Fruit fly (Drosophila melanogaster) whole organism, prepupa: ENCODE data around the gene pyd.
A peak's percentile ranks its signal among the peaks of the same experiment; 100 is the strongest.

Experiments used
- Blimp-1 ChIP-seq: fragments of 200-800 bp; sonication (Bioruptor generic); optimal IDR thresholded peaks from 3 replicates; lab custom pipeline; 2017; ENCODE audit warnings: missing biosample characterization, missing genetic modification characterization, mild to moderate bottlenecking, moderate library complexity, missing genetic modification reagents
- CG10631 ChIP-seq: fragments of 200-800 bp; sonication (Bioruptor generic); optimal IDR thresholded peaks from 2 replicates; lab custom pipeline; 2016; ENCODE audit warnings: missing biosample characterization, missing genetic modification characterization
- CG10669 ChIP-seq: fragments of 200-800 bp; sonication (Bioruptor generic); optimal IDR thresholded peaks from 3 replicates; lab custom pipeline; 2018; ENCODE audit warnings: missing biosample characterization, mild to moderate bottlenecking, missing genetic modification characterization, moderate library complexity
- CG11294 ChIP-seq: fragments of 200-800 bp; sonication (Bioruptor generic); IDR thresholded peaks from 2 replicates; pipeline ENCODE4 v1.3.6; 2022; ENCODE audit warnings: missing biosample characterization, missing genetic modification characterization
- CG11762 ChIP-seq: fragments of 200-800 bp; sonication (Bioruptor generic); optimal IDR thresholded peaks from 3 replicates; lab custom pipeline; 2016; ENCODE audit warnings: missing biosample characterization, missing genetic modification characterization; ENCODE audit not compliant: insufficient read depth
- CG1621 ChIP-seq: fragments of 200-800 bp; sonication (Bioruptor generic); optimal IDR thresholded peaks from 3 replicates; lab custom pipeline; 2018; ENCODE audit warnings: missing biosample characterization, mild to moderate bottlenecking, missing genetic modification characterization
- CG16779 ChIP-seq: fragments of 200-800 bp; sonication (Bioruptor generic); optimal IDR thresholded peaks from 3 replicates; lab custom pipeline; 2017; ENCODE audit warnings: missing biosample characterization, mild to moderate bottlenecking, missing genetic modification characterization
- CG3032 ChIP-seq: fragments of 200-800 bp; optimal IDR thresholded peaks from 2 replicates; lab custom pipeline; 2019; ENCODE audit warnings: missing biosample characterization, mild to moderate bottlenecking, missing genetic modification characterization, moderate library complexity
- CG32006 ChIP-seq: fragments of 200-800 bp; sonication (Bioruptor generic); optimal IDR thresholded peaks from 3 replicates; lab custom pipeline; 2017; ENCODE audit warnings: missing biosample characterization, mild to moderate bottlenecking, missing genetic modification characterization
- CG34406 ChIP-seq: fragments of 200-800 bp; sonication (Bioruptor generic); optimal IDR thresholded peaks from 3 replicates; lab custom pipeline; 2016; ENCODE audit warnings: missing biosample characterization, missing genetic modification characterization
- CG3919 ChIP-seq: fragments of 200-800 bp; sonication (Bioruptor generic); optimal IDR thresholded peaks from 3 replicates; lab custom pipeline; 2016; ENCODE audit warnings: missing biosample characterization, missing genetic modification characterization
- CG6163 ChIP-seq: fragments of 200-800 bp; sonication (Bioruptor generic); IDR thresholded peaks from 3 replicates; pipeline ENCODE4 v1.3.6; 2022; ENCODE audit warnings: missing biosample characterization, missing genetic modification characterization
- CG6808 ChIP-seq: fragments of 200-800 bp; sonication (Bioruptor generic); optimal IDR thresholded peaks from 3 replicates; lab custom pipeline; 2017; ENCODE audit warnings: missing biosample characterization, missing genetic modification characterization, mild to moderate bottlenecking, moderate library complexity, missing genetic modification reagents
- CG7368 ChIP-seq: fragments of 200-800 bp; sonication (Bioruptor generic); optimal IDR thresholded peaks from 3 replicates; lab custom pipeline; 2016; ENCODE audit warnings: missing biosample characterization, missing genetic modification characterization
- CG8119 ChIP-seq: fragments of 200-800 bp; sonication (Bioruptor generic); IDR thresholded peaks from 3 replicates; pipeline ENCODE4 v1.3.6; 2022; ENCODE audit warnings: missing biosample characterization, missing genetic modification characterization
- CG8319 ChIP-seq: fragments of 200-800 bp; sonication (Bioruptor generic); optimal IDR thresholded peaks from 3 replicates; lab custom pipeline; 2016; ENCODE audit warnings: missing biosample characterization, missing genetic modification characterization
- CG8632 ChIP-seq: fragments of 200-800 bp; sonication (Bioruptor generic); optimal IDR thresholded peaks from 3 replicates; lab custom pipeline; 2016; ENCODE audit warnings: missing biosample characterization, missing genetic modification characterization
- Eip78C ChIP-seq: fragments of 200-800 bp; sonication (Bioruptor generic); peaks from one replicate; lab custom pipeline; 2016; ENCODE audit warnings: missing biosample characterization, missing genetic modification characterization
- Eip93F ChIP-seq: fragments of 200-800 bp; sonication (Bioruptor generic); optimal IDR thresholded peaks from 2 replicates; lab custom pipeline; 2016; ENCODE audit warnings: missing biosample characterization, mild to moderate bottlenecking, missing genetic modification characterization
- Ets21C ChIP-seq: fragments of 200-800 bp; sonication (Bioruptor generic); optimal IDR thresholded peaks from 3 replicates; lab custom pipeline; 2016; ENCODE audit warnings: missing biosample characterization, missing genetic modification characterization
- Ets96B ChIP-seq: fragments of 200-800 bp; optimal IDR thresholded peaks from 2 replicates; lab custom pipeline; 2019; ENCODE audit warnings: missing biosample characterization, mild to moderate bottlenecking, missing genetic modification characterization, moderate library complexity
- Gug ChIP-seq: fragments of 200-800 bp; sonication (Bioruptor generic); IDR thresholded peaks from 2 replicates; pipeline ENCODE4 v1.3.6; 2022; ENCODE audit warnings: missing biosample characterization, missing genetic modification characterization
- Hr38 ChIP-seq: sonication (Bioruptor generic); optimal IDR thresholded peaks from 2 replicates; lab custom pipeline; 2016; ENCODE audit warnings: missing biosample characterization, missing genetic modification characterization
- Hr39 ChIP-seq: fragments of 200-800 bp; sonication (Bioruptor generic); optimal IDR thresholded peaks from 2 replicates; lab custom pipeline; 2016; ENCODE audit warnings: missing biosample characterization, missing genetic modification characterization
- Lpt ChIP-seq: fragments of 200-800 bp; sonication (Bioruptor generic); optimal IDR thresholded peaks from 3 replicates; lab custom pipeline; 2016; ENCODE audit warnings: missing biosample characterization, missing genetic modification characterization
- Met ChIP-seq: fragments of 200-800 bp; sonication (Bioruptor generic); optimal IDR thresholded peaks from 3 replicates; lab custom pipeline; 2016; ENCODE audit warnings: missing biosample characterization, missing genetic modification characterization
- Smox ChIP-seq: fragments of 200-800 bp; sonication (Bioruptor generic); optimal IDR thresholded peaks from 3 replicates; lab custom pipeline; 2016; ENCODE audit warnings: missing biosample characterization, missing genetic modification characterization
- Sox102F ChIP-seq: fragments of 200-800 bp; sonication (Bioruptor generic); optimal IDR thresholded peaks from 2 replicates; lab custom pipeline; 2016; ENCODE audit warnings: missing biosample characterization, mild to moderate bottlenecking, missing genetic modification characterization
- Sox14 ChIP-seq: fragments of 200-800 bp; sonication (Bioruptor generic); optimal IDR thresholded peaks from 3 replicates; lab custom pipeline; 2016; ENCODE audit warnings: missing biosample characterization, missing genetic modification characterization
- dac ChIP-seq: fragments of 200-800 bp; sonication (Bioruptor generic); optimal IDR thresholded peaks from 2 replicates; lab custom pipeline; 2017; ENCODE audit warnings: missing biosample characterization, mild to moderate bottlenecking, missing genetic modification characterization
- dsx ChIP-seq: fragments of 200-800 bp; optimal IDR thresholded peaks from 3 replicates; lab custom pipeline; 2019; ENCODE audit warnings: missing biosample characterization, mild to moderate bottlenecking, missing genetic modification characterization, moderate library complexity; ENCODE audit not compliant: poor library complexity, severe bottlenecking
- eg ChIP-seq: fragments of 200-800 bp; sonication (Bioruptor generic); IDR thresholded peaks from 3 replicates; pipeline ENCODE4 v1.3.6; 2022; ENCODE audit warnings: missing biosample characterization, missing genetic modification characterization
- esn ChIP-seq: fragments of 200-800 bp; sonication (Bioruptor generic); optimal IDR thresholded peaks from 2 replicates; lab custom pipeline; 2016; ENCODE audit warnings: missing biosample characterization, mild to moderate bottlenecking, missing genetic modification characterization, moderate library complexity
- fd59A ChIP-seq: fragments of 200-800 bp; sonication (Bioruptor generic); optimal IDR thresholded peaks from 2 replicates; lab custom pipeline; 2017; ENCODE audit warnings: missing biosample characterization, mild to moderate bottlenecking, missing genetic modification characterization, missing genetic modification reagents
- fd85E ChIP-seq: fragments of 200-800 bp; sonication (Bioruptor generic); optimal IDR thresholded peaks from 3 replicates; lab custom pipeline; 2016; ENCODE audit warnings: missing biosample characterization, missing genetic modification characterization
- fkh ChIP-seq: fragments of 200-800 bp; sonication (Bioruptor generic); optimal IDR thresholded peaks from 3 replicates; lab custom pipeline; 2017; ENCODE audit warnings: missing biosample characterization, mild to moderate bottlenecking, missing genetic modification characterization, moderate library complexity
- net ChIP-seq: fragments of 200-800 bp; sonication (Bioruptor generic); optimal IDR thresholded peaks from 3 replicates; lab custom pipeline; 2016; ENCODE audit warnings: missing biosample characterization, missing genetic modification characterization
- pdm3 ChIP-seq: fragments of 200-800 bp; sonication (Bioruptor generic); optimal IDR thresholded peaks from 3 replicates; lab custom pipeline; 2016; ENCODE audit warnings: missing biosample characterization, missing genetic modification characterization
- spab ChIP-seq: fragments of 200-800 bp; sonication (Bioruptor generic); optimal IDR thresholded peaks from 2 replicates; lab custom pipeline; 2017; ENCODE audit warnings: missing biosample characterization, mild to moderate bottlenecking, missing genetic modification characterization, missing genetic modification reagents
- topi ChIP-seq: fragments of 200-800 bp; sonication (Bioruptor generic); optimal IDR thresholded peaks from 3 replicates; lab custom pipeline; 2016; ENCODE audit warnings: missing biosample characterization, missing genetic modification characterization
- vri ChIP-seq: fragments of 200-800 bp; sonication (Bioruptor generic); optimal IDR thresholded peaks from 3 replicates; lab custom pipeline; 2016; ENCODE audit warnings: missing biosample characterization, mild to moderate bottlenecking, missing genetic modification characterization

pyd gene

dm6 chr3R:8812342-8812966 lies 119.2 kb downstream of the pyd start (continued):
- TF ChIP-seq CG8119 (GFP tag; lab: Robert Waterston, UW) (peak; percentile 93), CG3919 (GFP tag; lab: Kevin White, UChicago) (peak; percentile 82), CG8319 (GFP tag; lab: Kevin White, UChicago) (peak; percentile 57), Ets21C (GFP tag; lab: Kevin White, UChicago) (peak; percentile 15), fkh (GFP tag; lab: Kevin White, UChicago) (peak; percentile 49), CG11762 (GFP tag; lab: Kevin White, UChicago) (peak; percentile 75), pdm3 (GFP tag; lab: Kevin White, UChicago) (peak; percentile 88), topi (GFP tag; lab: Kevin White, UChicago) (peak; percentile 72), CG6808 (GFP tag; lab: Kevin White, UChicago) (peak; percentile 72), Sox14 (GFP tag; lab: Kevin White, UChicago) (peak; percentile 82), CG32006 (GFP tag; lab: Kevin White, UChicago) (peak; percentile 93), CG3032 (peak; percentile 71), net (GFP tag; lab: Kevin White, UChicago) (peak; percentile 76), Smox (GFP tag; lab: Kevin White, UChicago) (peak; percentile 56), Gug (GFP tag; lab: Robert Waterston, UW) (peak; percentile 86), Met (GFP tag; lab: Kevin White, UChicago) (peak; percentile 44), fd85E (GFP tag; lab: Kevin White, UChicago) (no peak), dac (peak; percentile 87), CG11294 (GFP tag; lab: Robert Waterston, UW) (peak; percentile 76; the same call in 1 of the 2 replicates), spab (GFP tag; lab: Kevin White, UChicago) (peak; percentile 74), Eip93F (GFP tag; lab: Kevin White, UChicago) (no peak), Hr38 (GFP tag; lab: Kevin White, UChicago) (peak; percentile 55), Ets96B (tag; lab: Kevin White, UChicago) (peak; percentile 79), fd59A (GFP tag; lab: Kevin White, UChicago) (peak; percentile 69), Hr39 (GFP tag; lab: Kevin White, UChicago) (peak; percentile 57), Blimp-1 (no peak), Eip78C (GFP tag; lab: Kevin White, UChicago) (peak; percentile 97), CG6163 (GFP tag; lab: Robert Waterston, UW) (peak; percentile 93), esn (peak; percentile 68), eg (GFP tag; lab: Robert Waterston, UW) (peak; percentile 96), CG10631 (GFP tag; lab: Kevin White, UChicago) (peak; percentile 80), dsx (GFP tag; lab: Kevin White, UChicago) (peak; percentile 72), CG1621 (tag; lab: Kevin White, UChicago) (peak; percentile 79), Sox102F (GFP tag; lab: Kevin White, UChicago) (peak; percentile 58), CG16779 (tag; lab: Kevin White, UChicago) (peak; percentile 66), Lpt (GFP tag; lab: Kevin White, UChicago) (peak; percentile 89), CG8632 (peak; percentile 73), CG7368 (GFP tag; lab: Kevin White, UChicago) (peak; percentile 76), CG10669 (GFP tag; lab: Kevin White, UChicago) (peak; percentile 80), vri (GFP tag; lab: Kevin White, UChicago) (peak; percentile 27), CG34406 (GFP tag; lab: Kevin White, UChicago) (peak; percentile 49)
